Fruit fly (Drosophila melanogaster) whole organism, embryonic: ENCODE data around the gene CG9117.

Experiments used
- Bteb2 ChIP-seq: fragments of 200-800 bp; sonication (Bioruptor generic); optimal IDR thresholded peaks from 2 replicates; lab custom pipeline; 2016; ENCODE audit warnings: missing biosample characterization, missing genetic modification characterization
- CG10267 ChIP-seq: fragments of 200-800 bp; sonication (Bioruptor generic); optimal IDR thresholded peaks from 2 replicates; lab custom pipeline; 2018; ENCODE audit warnings: missing biosample characterization, mild to moderate bottlenecking, missing genetic modification characterization, moderate library complexity
- CG10959 ChIP-seq: fragments of 200-800 bp; sonication (Bioruptor generic); IDR thresholded peaks from 2 replicates; pipeline ENCODE4 v1.3.6; 2022; ENCODE audit warnings: missing biosample characterization, missing genetic modification characterization
- CG14014 ChIP-seq: fragments of 200-800 bp; sonication (Bioruptor generic); IDR thresholded peaks from 2 replicates; pipeline ENCODE4 v1.3.6; 2022; ENCODE audit warnings: missing biosample characterization, missing genetic modification characterization
- CG16779 ChIP-seq: fragments of 200-800 bp; sonication (Bioruptor generic); IDR thresholded peaks from 2 replicates; pipeline ENCODE4 v1.3.6; 2022; ENCODE audit warnings: missing biosample characterization, missing genetic modification characterization
- CG17186 ChIP-seq: fragments of 200-800 bp; sonication (Bioruptor generic); optimal IDR thresholded peaks from 3 replicates; lab custom pipeline; 2017; ENCODE audit warnings: missing biosample characterization, missing genetic modification reagents, missing genetic modification characterization
- CG2678 ChIP-seq: fragments of 200-800 bp; sonication (Bioruptor generic); optimal IDR thresholded peaks from 3 replicates; lab custom pipeline; 2019; ENCODE audit warnings: missing biosample characterization, mild to moderate bottlenecking, missing genetic modification characterization, moderate library complexity
- CG30403 ChIP-seq: fragments of 200-800 bp; sonication (Bioruptor generic); optimal IDR thresholded peaks from 3 replicates; lab custom pipeline; 2016; ENCODE audit warnings: missing biosample characterization, missing genetic modification characterization
- CG3407 ChIP-seq: fragments of 200-800 bp; sonication (Bioruptor generic); optimal IDR thresholded peaks from 2 replicates; lab custom pipeline; 2018; ENCODE audit warnings: missing biosample characterization, mild to moderate bottlenecking, missing genetic modification characterization
- CG3847 ChIP-seq: fragments of 200-800 bp; sonication (Bioruptor generic); IDR thresholded peaks from 2 replicates; pipeline ENCODE4 v1.3.6; 2022; ENCODE audit warnings: missing biosample characterization, missing genetic modification characterization
- CG4820 ChIP-seq: fragments of 200-800 bp; sonication (Bioruptor generic); optimal IDR thresholded peaks from 3 replicates; lab custom pipeline; 2016; ENCODE audit warnings: missing biosample characterization, missing genetic modification characterization
- CG6689 ChIP-seq: fragments of 200-800 bp; sonication (Bioruptor generic); IDR thresholded peaks from 2 replicates; pipeline ENCODE4 v1.3.6; 2022; ENCODE audit warnings: missing biosample characterization, missing genetic modification characterization
- CG8765 ChIP-seq: fragments of 200-800 bp; sonication (Bioruptor generic); IDR thresholded peaks from 2 replicates; pipeline ENCODE4 v1.3.6; 2022; ENCODE audit warnings: missing biosample characterization, missing genetic modification characterization
- CG8924 ChIP-seq: fragments of 200-800 bp; optimal IDR thresholded peaks from 3 replicates; lab custom pipeline; 2019; ENCODE audit warnings: missing biosample characterization, mild to moderate bottlenecking, missing genetic modification characterization, moderate library complexity
- CG9437 ChIP-seq: fragments of 200-800 bp; sonication (Bioruptor generic); optimal IDR thresholded peaks from 2 replicates; lab custom pipeline; 2018; ENCODE audit warnings: missing biosample characterization, mild to moderate bottlenecking, missing genetic modification characterization
- CG9932 ChIP-seq: fragments of 200-800 bp; sonication (Bioruptor generic); IDR thresholded peaks from 2 replicates; pipeline ENCODE4 v1.3.6; 2022; ENCODE audit warnings: missing biosample characterization, missing genetic modification characterization
- CrebB ChIP-seq: fragments of 200-800 bp; sonication (Bioruptor generic); optimal IDR thresholded peaks from 3 replicates; lab custom pipeline; 2018; ENCODE audit warnings: missing biosample characterization, mild to moderate bottlenecking, missing genetic modification characterization
- Eip74EF ChIP-seq, 2 experiments: fragments of 200-800 bp in 1 of 2; fragments of >200 bp in 1 of 2; sonication (Bioruptor generic) in 1 of 2; optimal IDR thresholded peaks; 2 replicates each; lab custom pipeline; 2017 to 2019; ENCODE audit warnings: missing biosample characterization in 2 of 2, missing genetic modification characterization in 2 of 2, mild to moderate bottlenecking in 1 of 2, moderate library complexity in 1 of 2
- H2.0 ChIP-seq: fragments of 200-800 bp; sonication (Bioruptor generic); IDR thresholded peaks from 2 replicates; pipeline ENCODE4 v1.3.6; 2022; ENCODE audit warnings: missing biosample characterization, missing genetic modification characterization
- HLH54F ChIP-seq: fragments of 200-800 bp; sonication (Bioruptor generic); optimal IDR thresholded peaks from 3 replicates; lab custom pipeline; 2016; ENCODE audit warnings: missing biosample characterization, missing genetic modification characterization
- HmgD ChIP-seq: fragments of 200-800 bp; sonication (Bioruptor generic); optimal IDR thresholded peaks from 3 replicates; lab custom pipeline; 2016; ENCODE audit warnings: missing biosample characterization, missing genetic modification characterization
- HmgZ ChIP-seq: fragments of 200-800 bp; sonication (Bioruptor generic); optimal IDR thresholded peaks from 2 replicates; lab custom pipeline; 2018; ENCODE audit warnings: missing biosample characterization, mild to moderate bottlenecking, missing genetic modification characterization
- Hmr ChIP-seq: fragments of 200-800 bp; sonication (Bioruptor generic); optimal IDR thresholded peaks from 3 replicates; lab custom pipeline; 2017; ENCODE audit warnings: mild to moderate bottlenecking, missing biosample characterization, missing genetic modification reagents, missing genetic modification characterization
- Hr3 ChIP-seq: fragments of 200-800 bp; sonication (Bioruptor generic); optimal IDR thresholded peaks from 3 replicates; lab custom pipeline; 2016; ENCODE audit warnings: missing biosample characterization, missing genetic modification characterization
- Lhr ChIP-seq: fragments of 200-800 bp; sonication (Bioruptor generic); optimal IDR thresholded peaks from 3 replicates; lab custom pipeline; 2017; ENCODE audit warnings: mild to moderate bottlenecking, missing biosample characterization, missing genetic modification reagents, missing genetic modification characterization
- MESR4 ChIP-seq: fragments of 200-800 bp; sonication (Bioruptor generic); optimal IDR thresholded peaks from 2 replicates; lab custom pipeline; 2018; ENCODE audit warnings: missing biosample characterization, mild to moderate bottlenecking, missing genetic modification characterization, moderate library complexity
- NC2β ChIP-seq: fragments of 200-800 bp; sonication (Bioruptor generic); optimal IDR thresholded peaks from 2 replicates; lab custom pipeline; 2016; ENCODE audit warnings: missing biosample characterization, missing genetic modification characterization
- Oli ChIP-seq: fragments of 200-800 bp; sonication (Bioruptor generic); optimal IDR thresholded peaks from 2 replicates; lab custom pipeline; 2018; ENCODE audit warnings: missing biosample characterization, mild to moderate bottlenecking, missing genetic modification characterization, moderate library complexity
- Sin3A ChIP-seq: fragments of >200 bp; optimal IDR thresholded peaks from 2 replicates; lab custom pipeline; 2018
- Trl ChIP-seq, 3 experiments: fragments of >200 bp in 2 of 3; fragments of 200-800 bp in 1 of 3; sonication (Bioruptor generic) in 1 of 3; optimal IDR thresholded peaks; 2 replicates in 1 of 3; 3 replicates in 2 of 3; lab custom pipeline; 2016 to 2017; ENCODE audit warnings: missing biosample characterization in 1 of 3, missing genetic modification characterization in 1 of 3
- ab ChIP-seq: fragments of 200-800 bp; sonication (Bioruptor generic); optimal IDR thresholded peaks from 2 replicates; lab custom pipeline; 2016; ENCODE audit warnings: missing biosample characterization, missing genetic modification characterization
- br ChIP-seq: fragments of >200 bp; optimal IDR thresholded peaks from 2 replicates; lab custom pipeline; 2017
- cg ChIP-seq: fragments of 200-800 bp; sonication (Bioruptor generic); optimal IDR thresholded peaks from 3 replicates; lab custom pipeline; 2019; ENCODE audit warnings: missing biosample characterization, mild to moderate bottlenecking, missing genetic modification characterization, moderate library complexity
- croc ChIP-seq: fragments of 200-800 bp; sonication (Bioruptor generic); conservative IDR thresholded peaks from 3 replicates; pipeline ENCODE4 v1.3.6; 2022; ENCODE audit warnings: missing biosample characterization, missing genetic modification characterization
- en ChIP-seq: fragments of 200-800 bp; sonication (Bioruptor generic); optimal IDR thresholded peaks from 2 replicates; lab custom pipeline; 2016; ENCODE audit warnings: missing biosample characterization, missing genetic modification characterization
- fd64A ChIP-seq: fragments of 200-800 bp; sonication (Bioruptor generic); optimal IDR thresholded peaks from 3 replicates; lab custom pipeline; 2018; ENCODE audit warnings: missing biosample characterization, mild to moderate bottlenecking, missing genetic modification characterization
- hkb ChIP-seq, 2 experiments: fragments of 200-800 bp in 1 of 2; fragments of >200 bp in 1 of 2; sonication (Bioruptor generic) in 1 of 2; IDR thresholded peaks in 1 of 2; optimal IDR thresholded peaks in 1 of 2; 2 replicates each; pipeline versions ENCODE4 v1.3.6 to Lab custom; 2017 to 2022; ENCODE audit warnings: missing biosample characterization in 1 of 2, missing genetic modification characterization in 1 of 2
- inv ChIP-seq: fragments of 200-800 bp; sonication (Bioruptor generic); IDR thresholded peaks from 2 replicates; pipeline ENCODE4 v1.3.6; 2022; ENCODE audit warnings: missing biosample characterization, missing genetic modification characterization; ENCODE audit not compliant: partially characterized antibody
- knrl ChIP-seq: fragments of 200-800 bp; sonication (Bioruptor generic); IDR thresholded peaks from 3 replicates; pipeline ENCODE4 v1.3.6; 2022; ENCODE audit warnings: missing biosample characterization, missing genetic modification characterization; ENCODE audit not compliant: partially characterized antibody
- lmd ChIP-seq: fragments of 200-800 bp; sonication (Bioruptor generic); IDR thresholded peaks from 2 replicates; pipeline ENCODE4 v1.3.6; 2022; ENCODE audit warnings: missing biosample characterization, missing genetic modification characterization
- nerfin-2 ChIP-seq: fragments of 200-800 bp; sonication (Bioruptor generic); IDR thresholded peaks from 2 replicates; pipeline ENCODE4 v1.3.6; 2022; ENCODE audit warnings: missing biosample characterization, missing genetic modification characterization; ENCODE audit not compliant: partially characterized antibody
- odd ChIP-seq: fragments of 200-800 bp; sonication (Bioruptor generic); optimal IDR thresholded peaks from 2 replicates; lab custom pipeline; 2017; ENCODE audit warnings: missing biosample characterization, mild to moderate bottlenecking, missing genetic modification characterization
- pum ChIP-seq: fragments of 200-800 bp; sonication (Bioruptor generic); optimal IDR thresholded peaks from 2 replicates; lab custom pipeline; 2016; ENCODE audit warnings: missing biosample characterization, missing genetic modification characterization
- schlank ChIP-seq: fragments of 200-800 bp; sonication (Bioruptor generic); optimal IDR thresholded peaks from 2 replicates; lab custom pipeline; 2018; ENCODE audit warnings: missing biosample characterization, mild to moderate bottlenecking, missing genetic modification characterization
- sd ChIP-seq: fragments of 200-800 bp; sonication (Bioruptor generic); optimal IDR thresholded peaks from 3 replicates; lab custom pipeline; 2018; ENCODE audit warnings: missing biosample characterization, mild to moderate bottlenecking, missing genetic modification characterization, moderate library complexity
- sim ChIP-seq: fragments of 200-800 bp; sonication (Bioruptor generic); IDR thresholded peaks from 2 replicates; pipeline ENCODE4 v1.3.6; 2022; ENCODE audit warnings: missing biosample characterization, missing genetic modification characterization
- sr ChIP-seq: fragments of 200-800 bp; sonication (Bioruptor generic); IDR thresholded peaks from 3 replicates; pipeline ENCODE4 v1.3.6; 2022; ENCODE audit warnings: missing biosample characterization, missing genetic modification characterization
- tin ChIP-seq: fragments of 200-800 bp; sonication (Bioruptor generic); optimal IDR thresholded peaks from 3 replicates; lab custom pipeline; 2016; ENCODE audit warnings: missing biosample characterization, missing genetic modification characterization
- tx ChIP-seq: fragments of 200-800 bp; sonication (Bioruptor generic); optimal IDR thresholded peaks from 2 replicates; lab custom pipeline; 2016; ENCODE audit warnings: missing biosample characterization, missing genetic modification characterization
- unc-4 ChIP-seq: fragments of 200-800 bp; sonication (Bioruptor generic); IDR thresholded peaks from 2 replicates; pipeline ENCODE4 v1.3.6; 2022; ENCODE audit warnings: missing biosample characterization, missing genetic modification characterization; ENCODE audit not compliant: partially characterized antibody

The CG9117 gene

dm6 chr2L:6082936-6083627 lies 45.4 kb upstream of the CG9117 start (continued):
- TF ChIP-seq CG2678 (tag; lab: Kevin White, UChicago) (peak; percentile 4), CG10267 (tag; lab: Kevin White, UChicago) (no peak), CG9437 (GFP tag; lab: Kevin White, UChicago) (no peak), nerfin-2 (GFP tag; lab: Robert Waterston, UW) (no peak), HLH54F (no peak), HmgD (GFP tag; lab: Kevin White, UChicago) (no peak), knrl (GFP tag; lab: Robert Waterston, UW) (no peak), Eip74EF (GFP tag; optimal IDR thresholded peaks at IDR 0.05; lab: Kevin White, UChicago) (peak in 1 of 2 experiments; percentile 88), odd (GFP tag; lab: Kevin White, UChicago) (no peak), fd64A (GFP tag; lab: Kevin White, UChicago) (no peak), CG8765 (GFP tag; lab: Robert Waterston, UW) (no peak), CrebB (tag; lab: Kevin White, UChicago) (peak; percentile 75), CG9932 (GFP tag; lab: Robert Waterston, UW) (0 out of 2 replicates have a peak, but pooled peaks have one; percentile 7), MESR4 (no peak), CG3847 (GFP tag; lab: Robert Waterston, UW) (no peak), NC2β (GFP tag; lab: Kevin White, UChicago) (peak; percentile 2), inv (GFP tag; lab: Robert Waterston, UW) (no peak), cg (GFP tag; lab: Kevin White, UChicago) (peak; percentile 60), Sin3A (lab: Kevin White, UChicago) (no peak), CG3407 (GFP tag; lab: Kevin White, UChicago) (no peak), Trl (optimal IDR thresholded peaks at IDR 0.05; lab: Kevin White, UChicago) (peak; percentile 10 to 87), Trl (GFP tag; optimal IDR thresholded peaks at IDR 0.05; lab: Kevin White, UChicago) (no peak), Oli (tag; lab: Kevin White, UChicago) (no peak), CG14014 (GFP tag; lab: Robert Waterston, UW) (peak; percentile 11; the same call in 1 of the 2 replicates), sr (GFP tag; lab: Robert Waterston, UW) (no peak), en (GFP tag; lab: Kevin White, UChicago) (no peak), pum (GFP tag; lab: Kevin White, UChicago) (no peak), ab (GFP tag; lab: Kevin White, UChicago) (no peak), lmd (GFP tag; lab: Robert Waterston, UW) (no peak), Hr3 (no peak), Lhr (no peak), Bteb2 (GFP tag; lab: Kevin White, UChicago) (no peak), hkb (optimal IDR thresholded peaks at IDR 0.05; lab: Kevin White, UChicago) (no peak), hkb (GFP tag; IDR thresholded peaks at IDR 0.05; lab: Robert Waterston, UW) (0 out of 2 replicates have a peak, but pooled peaks have one; percentile 16), CG30403 (GFP tag; lab: Kevin White, UChicago) (no peak), CG6689 (GFP tag; lab: Robert Waterston, UW) (no peak), br (no peak), CG8924 (peak; percentile 37), tx (GFP tag; lab: Kevin White, UChicago) (no peak), CG16779 (no peak), H2.0 (no peak), Hmr (peak; percentile 76), schlank (tag; lab: Kevin White, UChicago) (peak; percentile 8), unc-4 (no peak), CG10959 (GFP tag; lab: Robert Waterston, UW) (no peak), tin (GFP tag; lab: Kevin White, UChicago) (no peak), HmgZ (tag; lab: Kevin White, UChicago) (peak; percentile 41), sd (peak; percentile 80), CG17186 (GFP tag; lab: Kevin White, UChicago) (no peak), sim (no peak), croc (GFP tag; lab: Robert Waterston, UW) (no peak), CG4820 (GFP tag; lab: Kevin White, UChicago) (no peak)
